Fruit fly (Drosophila melanogaster) whole organism, adult: ENCODE data around the gene MED11.

ENCODE experiments used
- CG11617 ChIP-seq: fragments of 200-800 bp; sonication (Bioruptor generic); optimal IDR thresholded peaks from 2 replicates; lab custom pipeline; 2017; ENCODE audit warnings: mild to moderate bottlenecking, missing biosample characterization, missing genetic modification reagents, missing genetic modification characterization
- CG14711 ChIP-seq: fragments of 200-800 bp; sonication (Bioruptor generic); optimal IDR thresholded peaks from 2 replicates; lab custom pipeline; 2018; ENCODE audit warnings: missing biosample characterization, mild to moderate bottlenecking, missing genetic modification characterization, moderate library complexity
- CG1620 ChIP-seq: fragments of 200-800 bp; sonication (Bioruptor generic); optimal IDR thresholded peaks from 2 replicates; lab custom pipeline; 2016; ENCODE audit warnings: missing biosample characterization, missing genetic modification characterization
- CG5204 ChIP-seq: fragments of 200-800 bp; sonication (Bioruptor generic); optimal IDR thresholded peaks from 2 replicates; lab custom pipeline; 2016; ENCODE audit warnings: missing biosample characterization, missing genetic modification characterization
- CG7045 ChIP-seq: fragments of 200-800 bp; sonication (Bioruptor generic); optimal IDR thresholded peaks from 2 replicates; lab custom pipeline; 2017; ENCODE audit warnings: missing biosample characterization, mild to moderate bottlenecking, missing genetic modification characterization
- CG7101 ChIP-seq: fragments of 200-800 bp; sonication (Bioruptor generic); optimal IDR thresholded peaks from 2 replicates; lab custom pipeline; 2018; ENCODE audit warnings: missing biosample characterization, mild to moderate bottlenecking, missing genetic modification characterization, moderate library complexity
- Clk ChIP-seq: fragments of 200-800 bp; sonication (Bioruptor generic); optimal IDR thresholded peaks from 2 replicates; lab custom pipeline; 2017; ENCODE audit warnings: missing biosample characterization, missing genetic modification characterization
- Crg-1 ChIP-seq: fragments of 200-800 bp; sonication (Bioruptor generic); optimal IDR thresholded peaks from 2 replicates; lab custom pipeline; 2016; ENCODE audit warnings: missing biosample characterization, missing genetic modification characterization
- Mnt ChIP-seq: fragments of 200-800 bp; sonication (Bioruptor generic); optimal IDR thresholded peaks from 2 replicates; lab custom pipeline; 2016; ENCODE audit warnings: missing biosample characterization, mild to moderate bottlenecking, missing genetic modification characterization
- bab1 ChIP-seq: fragments of 200-800 bp; sonication (Bioruptor generic); optimal IDR thresholded peaks from 3 replicates; lab custom pipeline; 2019; ENCODE audit warnings: missing biosample characterization, mild to moderate bottlenecking, missing genetic modification characterization, moderate library complexity
- cic ChIP-seq: fragments of 200-800 bp; sonication (Bioruptor generic); optimal IDR thresholded peaks from 2 replicates; lab custom pipeline; 2017; ENCODE audit warnings: missing biosample characterization, mild to moderate bottlenecking, missing genetic modification characterization, moderate library complexity
- cnc ChIP-seq, 2 experiments: fragments of >200 bp; optimal IDR thresholded peaks; 2 replicates each; lab custom pipeline; 2017
- ovo ChIP-seq: fragments of 200-800 bp; sonication (Bioruptor generic); optimal IDR thresholded peaks from 2 replicates; lab custom pipeline; 2016; ENCODE audit warnings: missing biosample characterization, missing genetic modification characterization
- tj ChIP-seq: fragments of 200-800 bp; sonication (Bioruptor generic); optimal IDR thresholded peaks from 3 replicates; lab custom pipeline; 2017; ENCODE audit warnings: missing biosample characterization, mild to moderate bottlenecking, missing genetic modification characterization, moderate library complexity

DNA sequence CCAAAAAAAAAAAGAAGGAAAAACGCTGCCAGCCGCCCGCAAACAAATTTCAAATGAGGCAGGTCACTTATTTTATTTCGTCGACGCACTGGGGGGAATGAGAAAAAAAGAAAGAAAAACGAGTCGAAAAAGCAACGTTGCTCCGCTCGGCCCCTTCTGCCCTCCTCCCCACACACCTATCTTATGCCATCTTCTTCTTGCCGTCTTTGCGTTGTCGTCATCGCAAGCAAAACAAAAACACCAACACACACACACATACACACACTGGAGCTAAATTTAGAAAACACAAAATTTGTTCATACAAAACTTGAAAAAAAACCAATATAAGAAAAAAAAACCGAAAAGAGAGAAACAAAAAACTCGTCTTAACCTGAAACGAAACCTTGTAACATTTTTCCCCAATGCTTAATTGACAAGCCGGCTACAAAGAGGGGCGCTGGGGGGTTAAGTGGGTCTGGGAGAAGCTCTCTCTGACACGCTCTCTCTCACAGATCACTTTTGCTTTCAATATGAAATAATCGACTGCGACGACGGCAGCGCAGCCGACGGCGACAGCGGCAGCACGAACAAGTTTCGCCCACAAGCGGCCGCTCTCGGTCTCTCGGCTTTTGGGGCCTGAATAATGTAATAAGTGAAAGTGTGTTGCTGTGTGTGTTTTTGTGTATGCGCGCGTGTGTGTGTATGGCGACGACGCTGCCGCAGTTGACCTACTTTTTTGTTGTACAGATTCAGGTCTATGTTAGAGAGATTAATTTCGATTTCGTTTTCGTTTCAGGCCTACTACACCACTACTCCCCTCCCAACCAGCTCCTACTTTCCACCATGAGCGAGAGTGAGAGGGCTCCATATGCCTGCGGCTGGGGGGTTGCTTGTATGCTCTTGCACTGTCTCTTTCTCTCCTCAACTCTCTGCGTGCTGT, 25.7 kb downstream of the MED11 start:
- TF ChIP-seq CG11617 (no peak), Clk (GFP tag; lab: Kevin White, UChicago) (no peak), CG1620 (GFP tag; lab: Kevin White, UChicago) (no peak), CG7045 (no peak), CG14711 (no peak), CG7101 (tag; lab: Kevin White, UChicago) (no peak), cnc (optimal IDR thresholded peaks at IDR 0.05; lab: Kevin White, UChicago) (no peak), Crg-1 (GFP tag; lab: Kevin White, UChicago) (no peak), tj (GFP tag; lab: Kevin White, UChicago) (peak; percentile 78), bab1 (GFP tag; lab: Kevin White, UChicago) (no peak), CG5204 (no peak), Mnt (GFP tag; lab: Kevin White, UChicago) (peak; percentile 9), cic (GFP tag; lab: Kevin White, UChicago) (no peak), ovo (peak; percentile 1)
